Fruit fly (Drosophila melanogaster): ENCODE results near the gene tal-3A.
A peak's percentile ranks its signal among the peaks of the same experiment; 100 is the strongest.

Gene tal-3A

dm6 chr3R:13831596-13832119 is 18.7 kb downstream of the tal-3A start (continued):
- TF ChIP-seq CG10366 (GFP tag; IDR thresholded peaks at IDR 0.05) (peak; percentile 63), CG10267 (tag; optimal IDR thresholded peaks at IDR 0.05) (peak; percentile 0), pum (GFP tag; optimal IDR thresholded peaks at IDR 0.05) (no peak), bbx (GFP tag; IDR thresholded peaks at IDR 0.05; ENCODE audit: partially characterized antibody) (no peak), unpg (GFP tag; optimal IDR thresholded peaks at IDR 0.05) (peak; percentile 59), Dip3 (GFP tag; optimal IDR thresholded peaks at IDR 0.05) (no peak), tup (GFP tag; optimal IDR thresholded peaks at IDR 0.05) (no peak)

dm6 chr3R:13832950-13833349 is 20.0 kb downstream of the tal-3A start:
- TF ChIP-seq Ets65A (GFP tag) (peak; percentile 20), Lhr (GFP tag; optimal IDR thresholded peaks at IDR 0.05) (no peak), esg (GFP tag; conservative IDR thresholded peaks at IDR 0.05) (no peak), vnd (GFP tag; IDR thresholded peaks at IDR 0.05; ENCODE audit: partially characterized antibody) (no peak), dysf (GFP tag; IDR thresholded peaks at IDR 0.05) (0 out of 3 replicates have a peak, but pooled peaks have one; percentile 15), CG4617 (GFP tag; optimal IDR thresholded peaks at IDR 0.05; ENCODE audit: borderline replicate concordance) (no peak), CG32772 (GFP tag; IDR thresholded peaks at IDR 0.05) (no peak), slou (GFP tag; optimal IDR thresholded peaks at IDR 0.05) (no peak), Stat92E (GFP tag; optimal IDR thresholded peaks at IDR 0.05) (no peak), cato (GFP tag; optimal IDR thresholded peaks at IDR 0.05; ENCODE audit: borderline replicate concordance) (no peak), otp (GFP tag; IDR thresholded peaks at IDR 0.05) (0 out of 3 replicates have a peak, but pooled peaks have one; percentile 9), lola (GFP tag; optimal IDR thresholded peaks at IDR 0.05) (no peak), hb (GFP tag; IDR thresholded peaks at IDR 0.05; ENCODE audit: partially characterized antibody) (0 out of 3 replicates have a peak, but pooled peaks have one; percentile 33)

DNA sequence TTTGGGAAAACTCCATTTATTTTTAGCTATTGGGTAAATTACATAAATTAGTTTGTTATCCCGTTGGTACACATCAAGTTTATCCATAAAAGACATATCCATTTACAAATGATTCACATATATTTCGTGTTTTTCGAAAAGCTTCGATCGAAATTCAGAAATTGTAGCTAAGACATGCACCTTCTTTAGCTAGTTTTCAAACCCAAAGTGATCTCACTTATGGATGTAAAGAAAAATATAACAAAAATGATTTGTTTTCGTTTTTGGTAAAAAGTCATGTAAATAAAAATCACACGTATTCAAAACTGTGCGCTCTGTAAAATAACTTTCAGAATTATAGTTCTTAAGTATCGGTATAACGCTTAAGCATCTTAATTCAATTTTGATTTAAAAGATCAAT is 20.6 kb downstream of the tal-3A start:
- TF ChIP-seq stwl (tag; optimal IDR thresholded peaks at IDR 0.05) = peak; percentile 62
- no peak for TF ChIP-seq CG7987 (GFP tag; optimal IDR thresholded peaks at IDR 0.05)
- no peak for TF ChIP-seq twi (tag; optimal IDR thresholded peaks at IDR 0.05)
- peak; percentile 35 for TF ChIP-seq Lhr (GFP tag; optimal IDR thresholded peaks at IDR 0.05)
- no peak for TF ChIP-seq CG7839 (tag; optimal IDR thresholded peaks at IDR 0.05)
- no peak for TF ChIP-seq cas (GFP tag; IDR thresholded peaks at IDR 0.05)
- TF ChIP-seq D19A (tag; optimal IDR thresholded peaks at IDR 0.05) = no peak
- peak; percentile 82 for TF ChIP-seq CTCF (GFP tag; optimal IDR thresholded peaks at IDR 0.05)
- peak; percentile 82 for TF ChIP-seq CG3995 (GFP tag; optimal IDR thresholded peaks at IDR 0.05)
- TF ChIP-seq Dp (GFP tag; optimal IDR thresholded peaks at IDR 0.05) = peak; percentile 35
- TF ChIP-seq NK7.1 (GFP tag; optimal IDR thresholded peaks at IDR 0.05) = no peak
- peak in 1 of 2 experiments; percentile 54 for TF ChIP-seq tll (GFP tag; optimal IDR thresholded peaks at IDR 0.05)
- peak; percentile 69 for TF ChIP-seq pita (GFP tag; optimal IDR thresholded peaks at IDR 0.05)
- TF ChIP-seq knrl (GFP tag; IDR thresholded peaks at IDR 0.05; ENCODE audit: partially characterized antibody) = peak; percentile 45; the same call in 2 of the 3 replicates
- TF ChIP-seq CG8388 (GFP tag; optimal IDR thresholded peaks at IDR 0.05) = no peak
- TF ChIP-seq bbx (GFP tag; IDR thresholded peaks at IDR 0.05; ENCODE audit: partially characterized antibody) = 0 out of 2 replicates have a peak, but pooled peaks have one; percentile 20
- TF ChIP-seq E2f2 (GFP tag; IDR thresholded peaks at IDR 0.05) = peak; percentile 71
- no peak for TF ChIP-seq H2.0 (GFP tag; IDR thresholded peaks at IDR 0.05)
- TF ChIP-seq amos (GFP tag; IDR thresholded peaks at IDR 0.05; ENCODE audit: partially characterized antibody) = peak; percentile 59
- TF ChIP-seq B-H2 (GFP tag; optimal IDR thresholded peaks at IDR 0.05) = no peak
- peak; percentile 10; the same call in 1 of the 2 replicates for TF ChIP-seq MBD-R2 (GFP tag; IDR thresholded peaks at IDR 0.05)
- TF ChIP-seq Rx (GFP tag; IDR thresholded peaks at IDR 0.05) = no peak
- peak; percentile 7 for TF ChIP-seq BEAF-32 (GFP tag; optimal IDR thresholded peaks at IDR 0.05)
- no peak for TF ChIP-seq Opbp (GFP tag; IDR thresholded peaks at IDR 0.05; ENCODE audit: partially characterized antibody)

Data from whole organism, embryonic.